Fruit fly (Drosophila melanogaster): ENCODE results near the gene nyo.

Gene nyo

DNA sequence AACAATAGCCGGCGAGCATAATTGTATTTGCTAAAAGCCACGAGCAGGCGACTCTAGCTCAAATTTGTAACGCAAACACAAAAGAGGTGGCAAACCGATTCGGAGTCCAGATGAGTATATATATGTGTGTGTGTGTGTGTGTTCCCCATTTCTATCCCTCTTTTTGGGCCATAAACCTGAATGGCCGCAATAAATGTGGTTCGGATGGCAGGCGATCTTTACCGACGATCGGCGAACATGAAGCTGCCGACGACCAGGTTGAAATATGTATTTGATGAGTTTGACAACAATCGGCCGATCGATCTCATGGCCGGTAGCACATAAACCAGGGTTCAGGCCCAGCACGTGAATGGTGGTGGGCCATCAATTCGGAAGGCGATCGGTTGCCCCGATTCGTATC, 15.0 kb upstream of the nyo start (continued):
- no peak for TF ChIP-seq gt (GFP tag; IDR thresholded peaks at IDR 0.05)
- TF ChIP-seq ranshi (GFP tag; IDR thresholded peaks at IDR 0.05) = no peak

DNA sequence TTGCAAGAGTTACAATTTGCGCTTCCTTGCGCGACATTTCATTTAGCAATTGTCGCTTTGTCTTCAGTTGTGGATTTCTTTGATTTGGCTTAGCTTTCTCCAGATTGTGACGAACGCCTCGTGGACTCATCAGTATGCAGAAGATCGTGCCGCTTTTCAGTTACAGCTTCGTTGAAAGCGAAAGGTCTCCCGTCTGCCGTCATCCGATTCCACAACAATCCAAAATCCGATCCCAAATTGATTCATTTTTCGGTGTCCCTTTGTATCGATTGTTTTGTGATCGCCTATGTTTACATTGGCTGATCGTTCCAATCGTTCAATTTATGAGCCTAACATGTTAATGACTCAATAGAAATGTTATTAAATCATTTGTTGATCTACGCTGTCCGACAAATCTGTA, 917 bp upstream of the nyo start:
- TF ChIP-seq fru (optimal IDR thresholded peaks at IDR 0.05) (no peak), sob (GFP tag; IDR thresholded peaks at IDR 0.05) (no peak), oc (tag; optimal IDR thresholded peaks at IDR 0.05) (peak; percentile 75), Blimp-1 (GFP tag; optimal IDR thresholded peaks at IDR 0.05) (peak; percentile 95), Dbx (GFP tag; IDR thresholded peaks at IDR 0.05) (no peak)

DNA sequence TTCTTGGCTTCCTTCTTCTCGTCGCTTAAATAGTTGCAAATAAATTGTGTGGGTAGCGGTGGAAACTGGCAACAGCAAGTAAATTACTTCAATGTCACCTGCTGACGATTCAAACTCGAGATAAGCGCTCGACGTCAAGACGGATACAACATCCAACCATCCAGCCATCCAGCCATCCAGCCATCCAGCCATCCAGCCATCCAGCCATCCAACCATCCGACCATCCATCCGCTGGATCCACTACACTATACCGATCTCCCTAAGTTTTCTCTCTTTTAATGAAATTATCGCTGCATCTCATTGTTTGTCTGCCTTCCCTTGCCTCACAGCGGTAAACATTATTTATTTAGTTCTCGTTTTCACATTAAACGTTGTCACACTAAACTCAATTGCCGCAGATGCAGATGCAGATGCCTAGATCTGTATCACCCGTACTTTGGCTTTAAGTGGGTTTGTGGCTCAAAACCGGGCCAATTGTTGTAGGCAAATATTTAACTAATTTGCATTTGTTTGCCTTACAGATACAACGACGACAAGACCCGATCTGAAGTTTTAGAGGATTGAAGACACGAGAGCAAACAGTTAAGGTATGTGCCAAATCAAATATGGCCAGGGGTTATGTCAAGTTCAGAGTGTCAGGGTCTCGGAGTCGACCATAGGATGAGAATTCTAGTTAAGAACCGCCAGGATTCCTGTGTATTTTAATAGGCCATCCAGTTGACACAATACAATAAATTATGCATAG, 6.1 kb downstream of the nyo start:
- TF ChIP-seq pb (GFP tag; optimal IDR thresholded peaks at IDR 0.05) = no peak
- TF ChIP-seq CG17359 (tag; optimal IDR thresholded peaks at IDR 0.05) = no peak
- TF ChIP-seq bab2 (GFP tag; optimal IDR thresholded peaks at IDR 0.05) = no peak
- peak; percentile 22 for TF ChIP-seq CG31365 (tag; optimal IDR thresholded peaks at IDR 0.05)
- TF ChIP-seq CG14710 (tag; optimal IDR thresholded peaks at IDR 0.05) = peak; percentile 31
- TF ChIP-seq Chrac-16 (GFP tag; optimal IDR thresholded peaks at IDR 0.05) = no peak
- no peak for TF ChIP-seq Hr39 (optimal IDR thresholded peaks at IDR 0.05)
- TF ChIP-seq dmrt99B (tag; optimal IDR thresholded peaks at IDR 0.05) = peak; percentile 27
- TF ChIP-seq Bdp1 (GFP tag; optimal IDR thresholded peaks at IDR 0.05) = no peak
- TF ChIP-seq CG10979 (tag; optimal IDR thresholded peaks at IDR 0.05) = peak; percentile 12
- TF ChIP-seq CG1024 (GFP tag; IDR thresholded peaks at IDR 0.05) = no peak
- TF ChIP-seq maf-S (GFP tag; optimal IDR thresholded peaks at IDR 0.05) = no peak
- TF ChIP-seq mam (GFP tag; optimal IDR thresholded peaks at IDR 0.05) = no peak
- no peak for TF ChIP-seq CG11247 (GFP tag; IDR thresholded peaks at IDR 0.05)
- no peak for TF ChIP-seq sna (GFP tag; IDR thresholded peaks at IDR 0.05; ENCODE audit: partially characterized antibody)
- no peak for TF ChIP-seq CG31224 (GFP tag; IDR thresholded peaks at IDR 0.05)
- TF ChIP-seq CG11695 (GFP tag; IDR thresholded peaks at IDR 0.05) = no peak
- no peak for TF ChIP-seq mld (GFP tag; IDR thresholded peaks at IDR 0.05; ENCODE audit: partially characterized antibody)
- no peak for TF ChIP-seq scrt (GFP tag; optimal IDR thresholded peaks at IDR 0.05)
- no peak for TF ChIP-seq CG3407 (GFP tag; optimal IDR thresholded peaks at IDR 0.05)
- no peak for TF ChIP-seq ase (GFP tag; IDR thresholded peaks at IDR 0.05)
- TF ChIP-seq NK7.1 (GFP tag; optimal IDR thresholded peaks at IDR 0.05) = no peak
- no peak for TF ChIP-seq CG6683 (GFP tag; optimal IDR thresholded peaks at IDR 0.05)
- no peak for TF ChIP-seq jing (GFP tag; optimal IDR thresholded peaks at IDR 0.05)
- no peak for TF ChIP-seq Ada2b (GFP tag; IDR thresholded peaks at IDR 0.05)
- TF ChIP-seq D19A (tag; optimal IDR thresholded peaks at IDR 0.05) = no peak
- peak; percentile 47 for TF ChIP-seq CG6813 (GFP tag; optimal IDR thresholded peaks at IDR 0.05)
- TF ChIP-seq CG15601 (tag; optimal IDR thresholded peaks at IDR 0.05) = peak; percentile 53
- TF ChIP-seq fd3F (GFP tag; optimal IDR thresholded peaks at IDR 0.05) = no peak
- TF ChIP-seq cad (GFP tag; optimal IDR thresholded peaks at IDR 0.05) = no peak
- TF ChIP-seq her (GFP tag; optimal IDR thresholded peaks at IDR 0.05) = no peak
- TF ChIP-seq CG9797 (GFP tag; optimal IDR thresholded peaks at IDR 0.05) = no peak
- no peak for TF ChIP-seq CG18011 (GFP tag; optimal IDR thresholded peaks at IDR 0.05)
- no peak for TF ChIP-seq al (GFP tag; IDR thresholded peaks at IDR 0.05)
- TF ChIP-seq CG43689 (GFP tag; IDR thresholded peaks at IDR 0.05) = no peak
- no peak for TF ChIP-seq Lim3 (GFP tag; IDR thresholded peaks at IDR 0.05)
- no peak for TF ChIP-seq az2 (GFP tag; optimal IDR thresholded peaks at IDR 0.05)
- no peak for TF ChIP-seq Ptx1 (GFP tag; IDR thresholded peaks at IDR 0.05)
- no peak for TF ChIP-seq da (GFP tag; optimal IDR thresholded peaks at IDR 0.05)
- no peak for TF ChIP-seq CG16813 (GFP tag; IDR thresholded peaks at IDR 0.05; ENCODE audit: partially characterized antibody)
- TF ChIP-seq twi (tag; optimal IDR thresholded peaks at IDR 0.05) = no peak

All from whole organism, embryonic.